Fruit fly (Drosophila melanogaster) whole organism, pupa: Measurements from ENCODE around the gene Jhbp15.

Source experiments
- CG4496 ChIP-seq: fragments of 200-800 bp; sonication (Bioruptor generic); IDR thresholded peaks from 3 replicates; pipeline ENCODE4 v1.3.6; 2022; ENCODE audit warnings: missing biosample characterization, missing genetic modification characterization
- D1 ChIP-seq: fragments of 200-800 bp; sonication (Bioruptor generic); optimal IDR thresholded peaks from 2 replicates; lab custom pipeline; 2018; ENCODE audit warnings: missing biosample characterization, mild to moderate bottlenecking, missing genetic modification characterization, moderate library complexity
- EcR ChIP-seq: fragments of 200-800 bp; sonication (Bioruptor generic); optimal IDR thresholded peaks from 3 replicates; lab custom pipeline; 2019; ENCODE audit warnings: missing biosample characterization, missing genetic modification characterization, mild to moderate bottlenecking, moderate library complexity, missing genetic modification reagents

DNA sequence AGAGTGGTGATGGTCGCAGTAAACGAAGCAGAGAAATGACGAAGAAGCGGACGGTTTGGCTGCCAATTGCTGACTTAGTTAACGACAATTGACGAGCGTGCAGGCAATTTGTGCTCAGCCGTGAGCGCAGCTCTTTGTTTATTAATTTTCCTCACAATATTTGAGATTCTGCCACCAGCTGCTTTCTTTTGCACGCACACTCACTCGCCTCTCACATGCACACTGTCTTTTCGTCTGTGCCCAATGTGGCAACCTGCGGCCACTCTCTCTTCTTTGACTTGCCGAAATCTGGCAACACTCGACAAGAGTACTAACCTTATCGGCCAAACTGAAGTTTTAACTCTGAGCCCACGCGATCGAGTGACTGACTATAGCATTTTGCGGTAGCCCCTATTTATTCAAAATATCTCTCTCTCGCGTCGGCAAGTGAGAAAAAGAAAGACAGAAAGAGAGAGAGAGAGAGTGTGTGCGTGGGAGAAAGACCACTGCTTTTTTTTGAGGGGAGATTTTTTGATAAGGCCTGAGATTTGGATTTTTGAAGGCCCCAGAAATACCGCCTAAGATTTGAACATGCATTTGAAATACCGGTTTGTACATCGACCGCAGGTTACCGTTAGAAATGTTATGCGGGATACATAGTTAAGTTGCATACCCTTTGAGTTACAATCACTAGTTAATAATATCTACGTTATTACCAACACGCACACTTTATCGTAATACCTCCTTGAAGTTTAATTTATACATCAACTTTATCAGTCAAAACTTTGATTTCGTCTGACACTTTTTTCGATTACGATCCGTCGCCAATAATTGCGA, 9.9 kb upstream of the Jhbp15 start, which contains the start of gene Mvl:
- TF ChIP-seq EcR (GFP tag; lab: Kevin White, UChicago) = peak; percentile 86
- no peak for TF ChIP-seq D1 (tag; lab: Kevin White, UChicago)
- TF ChIP-seq CG4496 (GFP tag; lab: Robert Waterston, UW) = peak; percentile 55; the same call in 2 of the 3 replicates
